Fruit fly (Drosophila melanogaster): ENCODE measurements around the gene Pfdn6.

Pfdn6 gene

dm6 chr3L:19968725-19969598 is 45.5 kb downstream of the Pfdn6 start (continued):
- TF ChIP-seq CG3995 (GFP tag; optimal IDR thresholded peaks at IDR 0.05) (no peak), slou (GFP tag; optimal IDR thresholded peaks at IDR 0.05) (no peak), CG10147 (GFP tag; optimal IDR thresholded peaks at IDR 0.05) (peak; percentile 53), Gug (GFP tag; IDR thresholded peaks at IDR 0.05) (no peak), CG14965 (GFP tag; optimal IDR thresholded peaks at IDR 0.05; ENCODE audit: borderline replicate concordance) (no peak), BtbVII (GFP tag; optimal IDR thresholded peaks at IDR 0.05) (peak; percentile 12), Hr51 (GFP tag; optimal IDR thresholded peaks at IDR 0.05) (peak in 1 of 2 experiments; percentile 59), en (GFP tag; optimal IDR thresholded peaks at IDR 0.05) (no peak), Dref (GFP tag; IDR thresholded peaks at IDR 0.05) (no peak), btn (GFP tag; optimal IDR thresholded peaks at IDR 0.05) (no peak), dysf (GFP tag; IDR thresholded peaks at IDR 0.05) (0 out of 3 replicates have a peak, but pooled peaks have one; percentile 8), Kr (GFP tag; optimal IDR thresholded peaks at IDR 0.05) (no peak), CG30403 (GFP tag; optimal IDR thresholded peaks at IDR 0.05) (peak; percentile 3), CG17186 (GFP tag; optimal IDR thresholded peaks at IDR 0.05) (no peak), CG31365 (tag; optimal IDR thresholded peaks at IDR 0.05) (no peak), cwo (GFP tag; optimal IDR thresholded peaks at IDR 0.05) (no peak), abd-A (tag; optimal IDR thresholded peaks at IDR 0.05) (peak; percentile 81), Deaf1 (tag; optimal IDR thresholded peaks at IDR 0.05) (no peak), corto (GFP tag; optimal IDR thresholded peaks at IDR 0.05) (no peak), CG4730 (GFP tag; IDR thresholded peaks at IDR 0.05) (no peak), B-H2 (GFP tag; optimal IDR thresholded peaks at IDR 0.05) (no peak), tup (GFP tag; optimal IDR thresholded peaks at IDR 0.05) (no peak), Adf1 (GFP tag; IDR thresholded peaks at IDR 0.05) (no peak), run (tag; optimal IDR thresholded peaks at IDR 0.05) (no peak), fd96Cb (tag; optimal IDR thresholded peaks at IDR 0.05) (peak; percentile 2), Sry-β (GFP tag; optimal IDR thresholded peaks at IDR 0.05) (no peak), CG17385 (GFP tag; optimal IDR thresholded peaks at IDR 0.05) (no peak)

All from whole organism, embryonic.